Fruit fly (Drosophila melanogaster): Measurements from ENCODE around the gene CG7341.
A peak's percentile ranks its signal among the peaks of the same experiment; 100 is the strongest.

Gene CG7341

dm6 chr3L:18148418-18148973, 35.7 kb downstream of the CG7341 start, which contains the start of gene CG7330 (continued):
- peak; percentile 18 for TF ChIP-seq bab2 (GFP tag; optimal IDR thresholded peaks at IDR 0.05)
- TF ChIP-seq CG8478 (optimal IDR thresholded peaks at IDR 0.05), result no peak
- no peak for TF ChIP-seq Hr39 (optimal IDR thresholded peaks at IDR 0.05)
- no peak for TF ChIP-seq disco-r (GFP tag; optimal IDR thresholded peaks at IDR 0.05)
- peak; percentile 76 for TF ChIP-seq D19B (GFP tag; optimal IDR thresholded peaks at IDR 0.05)
- peak; percentile 80 for TF ChIP-seq CG32532 (GFP tag; IDR thresholded peaks at IDR 0.05)
- no peak for TF ChIP-seq CG9876 (GFP tag; optimal IDR thresholded peaks at IDR 0.05)
- peak; percentile 94 for TF ChIP-seq CG18599 (GFP tag; optimal IDR thresholded peaks at IDR 0.05)
- peak; percentile 77 for TF ChIP-seq Hsf (GFP tag; optimal IDR thresholded peaks at IDR 0.05)
- TF ChIP-seq Oaz (GFP tag; IDR thresholded peaks at IDR 0.05), result peak; percentile 80
- TF ChIP-seq CG9609 (GFP tag; optimal IDR thresholded peaks at IDR 0.05), result peak; percentile 23
- no peak for TF ChIP-seq p53 (GFP tag; optimal IDR thresholded peaks at IDR 0.05)
- peak; percentile 88 for TF ChIP-seq Chrac-16 (GFP tag; optimal IDR thresholded peaks at IDR 0.05)
- TF ChIP-seq nerfin-1 (tag; optimal IDR thresholded peaks at IDR 0.05), result peak; percentile 92
- TF ChIP-seq gce (GFP tag; IDR thresholded peaks at IDR 0.05), result peak; percentile 35; the same call in 1 of the 3 replicates
- 0 out of 3 replicates have a peak, but pooled peaks have one; percentile 51 for TF ChIP-seq CG2199 (GFP tag; IDR thresholded peaks at IDR 0.05)
- peak; percentile 87 for TF ChIP-seq CG1233 (GFP tag; optimal IDR thresholded peaks at IDR 0.05)
- peak; percentile 75 for TF ChIP-seq CG5953 (GFP tag; IDR thresholded peaks at IDR 0.05)
- peak; percentile 88 for TF ChIP-seq HLH3B (GFP tag; IDR thresholded peaks at IDR 0.05)
- peak; percentile 90 for TF ChIP-seq CG4424 (GFP tag; optimal IDR thresholded peaks at IDR 0.05)
- peak; percentile 91 for TF ChIP-seq tap (tag; optimal IDR thresholded peaks at IDR 0.05)
- TF ChIP-seq Xbp1 (GFP tag; optimal IDR thresholded peaks at IDR 0.05), result peak; percentile 91
- no peak for TF ChIP-seq Sin3A (optimal IDR thresholded peaks at IDR 0.05)
- TF ChIP-seq CG17568 (GFP tag; optimal IDR thresholded peaks at IDR 0.05), result peak; percentile 72
- TF ChIP-seq ems (GFP tag; optimal IDR thresholded peaks at IDR 0.05), result peak; percentile 60
- TF ChIP-seq CG10366 (GFP tag; IDR thresholded peaks at IDR 0.05), result peak; percentile 84
- TF ChIP-seq CG1792 (GFP tag; optimal IDR thresholded peaks at IDR 0.05), result no peak
- peak; percentile 14 for TF ChIP-seq slp2 (GFP tag; optimal IDR thresholded peaks at IDR 0.05)
- TF ChIP-seq al (GFP tag; IDR thresholded peaks at IDR 0.05), result peak; percentile 83
- TF ChIP-seq CG31441 (GFP tag; IDR thresholded peaks at IDR 0.05), result peak; percentile 98
- TF ChIP-seq hb (GFP tag; IDR thresholded peaks at IDR 0.05; ENCODE audit: partially characterized antibody), result no peak
- peak; percentile 91 for TF ChIP-seq CG6765 (GFP tag; optimal IDR thresholded peaks at IDR 0.05)
- TF ChIP-seq maf-S (GFP tag; optimal IDR thresholded peaks at IDR 0.05), result no peak
- no peak for TF ChIP-seq hbn (GFP tag; IDR thresholded peaks at IDR 0.05; ENCODE audit: partially characterized antibody)
- peak; percentile 64 for TF ChIP-seq CG2116 (GFP tag; optimal IDR thresholded peaks at IDR 0.05)
- peak; percentile 50 for TF ChIP-seq CG31224 (GFP tag; IDR thresholded peaks at IDR 0.05)
- TF ChIP-seq CG16779 (GFP tag; IDR thresholded peaks at IDR 0.05), result no peak
- peak; percentile 94 for TF ChIP-seq dysf (GFP tag; IDR thresholded peaks at IDR 0.05)
- peak; percentile 97 for TF ChIP-seq CG12659 (GFP tag; optimal IDR thresholded peaks at IDR 0.05)
- TF ChIP-seq crc (GFP tag; optimal IDR thresholded peaks at IDR 0.05), result no peak
- no peak for TF ChIP-seq da (GFP tag; optimal IDR thresholded peaks at IDR 0.05)
- TF ChIP-seq schlank (tag; optimal IDR thresholded peaks at IDR 0.05), result peak; percentile 60
- peak; percentile 95 for TF ChIP-seq PHDP (tag; optimal IDR thresholded peaks at IDR 0.05)
- TF ChIP-seq CG14965 (GFP tag; optimal IDR thresholded peaks at IDR 0.05; ENCODE audit: borderline replicate concordance), result no peak
- TF ChIP-seq Rfx (GFP tag; IDR thresholded peaks at IDR 0.05), result peak; percentile 78
- TF ChIP-seq Taf1 (GFP tag; IDR thresholded peaks at IDR 0.05), result peak; percentile 34; the same call in 1 of the 2 replicates
- peak; percentile 80 for TF ChIP-seq CG18011 (GFP tag; optimal IDR thresholded peaks at IDR 0.05)
- peak; percentile 93 for TF ChIP-seq CG2712 (tag; optimal IDR thresholded peaks at IDR 0.05)
- TF ChIP-seq Usf (GFP tag; optimal IDR thresholded peaks at IDR 0.05), result peak; percentile 85
- TF ChIP-seq CG7928 (GFP tag; optimal IDR thresholded peaks at IDR 0.05), result peak; percentile 62
- TF ChIP-seq Lhr (GFP tag; optimal IDR thresholded peaks at IDR 0.05), result peak; percentile 55
- TF ChIP-seq CG17328 (GFP tag; IDR thresholded peaks at IDR 0.05), result peak; percentile 72

All from whole organism, embryonic.